Fruit fly (Drosophila melanogaster) whole organism, embryonic: ENCODE data around the gene udt.

ENCODE experiments used
- Atf-2 ChIP-seq: fragments of 200-800 bp; sonication (Bioruptor generic); optimal IDR thresholded peaks from 2 replicates; lab custom pipeline; 2016; ENCODE audit warnings: missing biosample characterization, missing genetic modification characterization
- Bgb ChIP-seq: fragments of 200-800 bp; sonication (Bioruptor generic); IDR thresholded peaks from 2 replicates; pipeline ENCODE4 v1.3.6; 2022; ENCODE audit warnings: missing biosample characterization, missing genetic modification characterization; ENCODE audit not compliant: partially characterized antibody
- CG10654 ChIP-seq: fragments of 200-800 bp; sonication (Bioruptor generic); optimal IDR thresholded peaks from 2 replicates; lab custom pipeline; 2016; ENCODE audit warnings: missing biosample characterization, missing genetic modification characterization
- CG12104 ChIP-seq: fragments of 200-800 bp; sonication (Bioruptor generic); optimal IDR thresholded peaks from 3 replicates; lab custom pipeline; 2016; ENCODE audit warnings: missing biosample characterization, missing genetic modification characterization
- CG1233 ChIP-seq: fragments of 200-800 bp; sonication (Bioruptor generic); optimal IDR thresholded peaks from 4 replicates; lab custom pipeline; 2018; ENCODE audit warnings: missing biosample characterization, mild to moderate bottlenecking, missing genetic modification characterization
- CG13624 ChIP-seq: fragments of 200-800 bp; sonication (Bioruptor generic); optimal IDR thresholded peaks from 2 replicates; lab custom pipeline; 2016; ENCODE audit warnings: missing biosample characterization, missing genetic modification characterization
- CG15514 ChIP-seq: fragments of 200-800 bp; sonication (Bioruptor generic); optimal IDR thresholded peaks from 3 replicates; lab custom pipeline; 2017; ENCODE audit warnings: missing biosample characterization, missing genetic modification characterization, mild to moderate bottlenecking, moderate library complexity, missing genetic modification reagents
- CG15601 ChIP-seq: fragments of 200-800 bp; sonication (Bioruptor generic); optimal IDR thresholded peaks from 3 replicates; lab custom pipeline; 2019; ENCODE audit warnings: missing biosample characterization, mild to moderate bottlenecking, missing genetic modification characterization, moderate library complexity
- CG2199 ChIP-seq: fragments of 200-800 bp; sonication (Bioruptor generic); IDR thresholded peaks from 3 replicates; pipeline ENCODE4 v1.3.6; 2022; ENCODE audit warnings: missing biosample characterization, missing genetic modification characterization
- CG2202 ChIP-seq: fragments of 200-800 bp; sonication (Bioruptor generic); optimal IDR thresholded peaks from 2 replicates; lab custom pipeline; 2018; ENCODE audit warnings: missing biosample characterization, mild to moderate bottlenecking, missing genetic modification characterization
- CG3065 ChIP-seq: fragments of 200-800 bp; sonication (Bioruptor generic); optimal IDR thresholded peaks from 2 replicates; lab custom pipeline; 2016; ENCODE audit warnings: missing biosample characterization, missing genetic modification characterization
- CG32772 ChIP-seq: fragments of 200-800 bp; sonication (Bioruptor generic); IDR thresholded peaks from 2 replicates; pipeline ENCODE4 v1.3.6; 2022; ENCODE audit warnings: missing biosample characterization, missing genetic modification characterization
- CG34224 ChIP-seq: fragments of 200-800 bp; sonication (Bioruptor generic); IDR thresholded peaks from 3 replicates; pipeline ENCODE4 v1.3.6; 2022; ENCODE audit warnings: missing biosample characterization, missing genetic modification characterization; ENCODE audit not compliant: partially characterized antibody
- CG3726 ChIP-seq: fragments of 200-800 bp; sonication (Bioruptor generic); IDR thresholded peaks from 3 replicates; pipeline ENCODE4, ENCODE4 v1.3.6; 2022; ENCODE audit warnings: missing biosample characterization, missing genetic modification characterization
- CG43689 ChIP-seq: fragments of 200-800 bp; sonication (Bioruptor generic); IDR thresholded peaks from 2 replicates; pipeline ENCODE4 v1.3.6; 2022; ENCODE audit warnings: missing biosample characterization, missing genetic modification characterization
- CG4617 ChIP-seq: fragments of 200-800 bp; sonication (Bioruptor generic); optimal IDR thresholded peaks from 3 replicates; lab custom pipeline; 2016; ENCODE audit warnings: missing biosample characterization, missing genetic modification characterization, borderline replicate concordance
- CG6683 ChIP-seq: fragments of 200-800 bp; sonication (Bioruptor generic); optimal IDR thresholded peaks from 2 replicates; lab custom pipeline; 2017; ENCODE audit warnings: missing biosample characterization, mild to moderate bottlenecking, missing genetic modification characterization, missing genetic modification reagents
- CG7745 ChIP-seq: fragments of 200-800 bp; sonication (Bioruptor generic); optimal IDR thresholded peaks from 2 replicates; lab custom pipeline; 2018; ENCODE audit warnings: missing biosample characterization, mild to moderate bottlenecking, missing genetic modification characterization, moderate library complexity
- CG7928 ChIP-seq: fragments of 200-800 bp; sonication (Bioruptor generic); optimal IDR thresholded peaks from 2 replicates; lab custom pipeline; 2017; ENCODE audit warnings: missing biosample characterization, mild to moderate bottlenecking, missing genetic modification characterization
- CG9609 ChIP-seq: fragments of 200-800 bp; sonication (Bioruptor generic); optimal IDR thresholded peaks from 3 replicates; lab custom pipeline; 2016; ENCODE audit warnings: missing biosample characterization, missing genetic modification characterization
- CTCF ChIP-seq: fragments of 200-800 bp; sonication (Bioruptor generic); optimal IDR thresholded peaks from 2 replicates; lab custom pipeline; 2017; ENCODE audit warnings: missing biosample characterization, mild to moderate bottlenecking, missing genetic modification characterization, moderate library complexity
- Camta ChIP-seq: fragments of 200-800 bp; sonication (Bioruptor generic); optimal IDR thresholded peaks from 2 replicates; lab custom pipeline; 2016; ENCODE audit warnings: missing biosample characterization, missing genetic modification characterization
- HLH4C ChIP-seq: fragments of 200-800 bp; sonication (Bioruptor generic); IDR thresholded peaks from 3 replicates; pipeline ENCODE4 v1.3.6; 2022; ENCODE audit warnings: missing biosample characterization, missing genetic modification characterization; ENCODE audit not compliant: partially characterized antibody
- HmgD ChIP-seq: fragments of 200-800 bp; sonication (Bioruptor generic); optimal IDR thresholded peaks from 3 replicates; lab custom pipeline; 2016; ENCODE audit warnings: missing biosample characterization, missing genetic modification characterization
- Hsf ChIP-seq: fragments of 200-800 bp; sonication (Bioruptor generic); optimal IDR thresholded peaks from 3 replicates; lab custom pipeline; 2016; ENCODE audit warnings: missing biosample characterization, missing genetic modification characterization
- Jarid2 ChIP-seq: fragments of 200-800 bp; sonication (Bioruptor generic); optimal IDR thresholded peaks from 3 replicates; lab custom pipeline; 2017; ENCODE audit warnings: mild to moderate bottlenecking, missing biosample characterization, missing genetic modification reagents, missing genetic modification characterization
- Kr ChIP-seq: fragments of 200-800 bp; sonication (Bioruptor generic); optimal IDR thresholded peaks from 2 replicates; lab custom pipeline; 2017; ENCODE audit warnings: missing biosample characterization, mild to moderate bottlenecking, missing genetic modification characterization
- Mrtf ChIP-seq: fragments of 200-800 bp; sonication (Bioruptor generic); IDR thresholded peaks from 3 replicates; pipeline ENCODE4 v1.3.6; 2022; ENCODE audit warnings: missing biosample characterization, missing genetic modification characterization
- Ssrp ChIP-seq: fragments of 200-800 bp; sonication (Bioruptor generic); optimal IDR thresholded peaks from 2 replicates; lab custom pipeline; 2018; ENCODE audit warnings: missing biosample characterization, mild to moderate bottlenecking, missing genetic modification characterization, moderate library complexity
- Xbp1 ChIP-seq: fragments of 200-800 bp; sonication (Bioruptor generic); optimal IDR thresholded peaks from 3 replicates; lab custom pipeline; 2016; ENCODE audit warnings: missing biosample characterization, mild to moderate bottlenecking, missing genetic modification characterization
- bcd ChIP-seq: fragments of 200-800 bp; sonication (Bioruptor generic); optimal IDR thresholded peaks from 2 replicates; lab custom pipeline; 2017; ENCODE audit warnings: missing biosample characterization, mild to moderate bottlenecking, missing genetic modification characterization
- bowl ChIP-seq: fragments of 200-800 bp; sonication (Bioruptor generic); IDR thresholded peaks from 2 replicates; pipeline ENCODE4 v1.3.6; 2022; ENCODE audit warnings: missing biosample characterization, missing genetic modification characterization
- emc ChIP-seq: fragments of 200-800 bp; sonication (Bioruptor generic); optimal IDR thresholded peaks from 2 replicates; lab custom pipeline; 2016; ENCODE audit warnings: missing biosample characterization, missing genetic modification characterization
- esg ChIP-seq: fragments of 200-800 bp; sonication (Bioruptor generic); conservative IDR thresholded peaks from 2 replicates; pipeline ENCODE4 v1.3.6; 2022; ENCODE audit warnings: missing biosample characterization, missing genetic modification characterization
- fu2 ChIP-seq: fragments of 200-800 bp; sonication (Bioruptor generic); optimal IDR thresholded peaks from 2 replicates; lab custom pipeline; 2016; ENCODE audit warnings: missing biosample characterization, missing genetic modification characterization
- hbn ChIP-seq: fragments of 200-800 bp; sonication (Bioruptor generic); IDR thresholded peaks from 2 replicates; pipeline ENCODE4 v1.3.6; 2022; ENCODE audit warnings: missing biosample characterization, missing genetic modification characterization; ENCODE audit not compliant: partially characterized antibody
- inv ChIP-seq: fragments of 200-800 bp; sonication (Bioruptor generic); IDR thresholded peaks from 2 replicates; pipeline ENCODE4 v1.3.6; 2022; ENCODE audit warnings: missing biosample characterization, missing genetic modification characterization; ENCODE audit not compliant: partially characterized antibody
- knrl ChIP-seq: fragments of 200-800 bp; sonication (Bioruptor generic); IDR thresholded peaks from 3 replicates; pipeline ENCODE4 v1.3.6; 2022; ENCODE audit warnings: missing biosample characterization, missing genetic modification characterization; ENCODE audit not compliant: partially characterized antibody
- lilli ChIP-seq: fragments of 200-800 bp; sonication (Bioruptor generic); optimal IDR thresholded peaks from 3 replicates; lab custom pipeline; 2016; ENCODE audit warnings: missing biosample characterization, missing genetic modification characterization
- nmo ChIP-seq: fragments of 200-800 bp; sonication (Bioruptor generic); optimal IDR thresholded peaks from 2 replicates; lab custom pipeline; 2018; ENCODE audit warnings: missing biosample characterization, mild to moderate bottlenecking, missing genetic modification characterization, moderate library complexity
- pan ChIP-seq, 4 experiments: fragments of >200 bp in 3 of 4; fragments of 200-800 bp in 1 of 4; sonication (Bioruptor generic) in 1 of 4; optimal IDR thresholded peaks in 3 of 4; IDR thresholded peaks in 1 of 4; 2 replicates each; pipeline versions ENCODE4 v1.3.6 to Lab custom; 2017 to 2022; ENCODE audit warnings: missing biosample characterization in 2 of 4, missing genetic modification characterization in 2 of 4, mixed read lengths in 1 of 4
- pho ChIP-seq: fragments of 200-800 bp; sonication (Bioruptor generic); optimal IDR thresholded peaks from 2 replicates; lab custom pipeline; 2016; ENCODE audit warnings: missing biosample characterization, missing genetic modification characterization
- prd ChIP-seq, 3 experiments: fragments of >200 bp in 2 of 3; fragments of 200-800 bp in 1 of 3; sonication (Bioruptor generic) in 1 of 3; optimal IDR thresholded peaks in 2 of 3; IDR thresholded peaks in 1 of 3; 2 replicates in 2 of 3; 3 replicates in 1 of 3; pipeline versions ENCODE4 v1.3.6 to Lab custom; 2017 to 2022; ENCODE audit warnings: missing biosample characterization in 1 of 3, missing genetic modification characterization in 1 of 3
- shn ChIP-seq: fragments of 200-800 bp; sonication (Bioruptor generic); optimal IDR thresholded peaks from 3 replicates; lab custom pipeline; 2016; ENCODE audit warnings: missing biosample characterization, missing genetic modification characterization
- stwl ChIP-seq: fragments of 200-800 bp; sonication (Bioruptor generic); optimal IDR thresholded peaks from 3 replicates; lab custom pipeline; 2018; ENCODE audit warnings: missing biosample characterization, mild to moderate bottlenecking, missing genetic modification characterization, moderate library complexity
- sug ChIP-seq: fragments of 200-800 bp; optimal IDR thresholded peaks from 2 replicates; lab custom pipeline; 2019; ENCODE audit warnings: missing biosample characterization, mild to moderate bottlenecking, missing genetic modification characterization, moderate library complexity
- tap ChIP-seq: fragments of 200-800 bp; optimal IDR thresholded peaks from 3 replicates; lab custom pipeline; 2019; ENCODE audit warnings: missing biosample characterization, mild to moderate bottlenecking, missing genetic modification characterization, moderate library complexity
- trem ChIP-seq: fragments of 200-800 bp; optimal IDR thresholded peaks from 3 replicates; lab custom pipeline; 2019; ENCODE audit warnings: missing biosample characterization, mild to moderate bottlenecking, missing genetic modification characterization, moderate library complexity
- ttk ChIP-seq: fragments of 200-800 bp; sonication (Bioruptor generic); IDR thresholded peaks from 2 replicates; pipeline ENCODE4 v2.1.2; 2022; ENCODE audit warnings: missing biosample characterization, missing genetic modification characterization

udt gene

dm6 chr3R:23772808-23773207 is 9.7 kb upstream of the udt start, which contains the start of gene tst (continued):
- TF ChIP-seq hbn (GFP tag; lab: Robert Waterston, UW) (peak; percentile 42), pan (optimal IDR thresholded peaks at IDR 0.05; lab: Kevin White, UChicago) (no peak), pan (GFP tag; optimal IDR thresholded peaks at IDR 0.05 in 1 of 2, IDR thresholded peaks at IDR 0.05 in 1 of 2) (peak in 1 of 2 experiments; percentile 97), sug (tag; lab: Kevin White, UChicago) (peak; percentile 79), stwl (tag; lab: Kevin White, UChicago) (peak; percentile 86), shn (peak; percentile 31), trem (peak; percentile 91), Ssrp (tag; lab: Kevin White, UChicago) (peak; percentile 95), CTCF (no peak), Camta (GFP tag; lab: Kevin White, UChicago) (peak; percentile 32), emc (GFP tag; lab: Kevin White, UChicago) (peak; percentile 3), Hsf (GFP tag; lab: Kevin White, UChicago) (peak; percentile 61), CG6683 (GFP tag; lab: Kevin White, UChicago) (peak; percentile 81), CG10654 (GFP tag; lab: Kevin White, UChicago) (peak; percentile 91), CG7745 (no peak), CG1233 (GFP tag; lab: Kevin White, UChicago) (peak; percentile 86), CG32772 (GFP tag; lab: Robert Waterston, UW) (peak; percentile 99), HmgD (GFP tag; lab: Kevin White, UChicago) (no peak), CG2202 (tag; lab: Kevin White, UChicago) (peak; percentile 78), esg (GFP tag; lab: Robert Waterston, UW) (peak; percentile 96), tap (tag; lab: Kevin White, UChicago) (peak; percentile 84), CG3065 (peak; percentile 83), CG3726 (GFP tag; lab: Robert Waterston, UW) (peak; percentile 97), lilli (GFP tag; lab: Kevin White, UChicago) (peak; percentile 84), inv (GFP tag; lab: Robert Waterston, UW) (no peak), CG12104 (GFP tag; lab: Kevin White, UChicago) (peak; percentile 88), pho (peak; percentile 19), CG15514 (GFP tag; lab: Kevin White, UChicago) (peak; percentile 90), CG9609 (peak; percentile 7), Atf-2 (peak; percentile 31), HLH4C (GFP tag; lab: Robert Waterston, UW) (peak; percentile 43; the same call in 1 of the 3 replicates), Jarid2 (GFP tag; lab: Kevin White, UChicago) (peak; percentile 31), CG15601 (tag; lab: Kevin White, UChicago) (peak; percentile 85), CG2199 (peak; percentile 94), ttk (GFP tag; lab: Robert Waterston, UW) (peak; percentile 98), prd (optimal IDR thresholded peaks at IDR 0.05; lab: Kevin White, UChicago) (no peak), prd (GFP tag; IDR thresholded peaks at IDR 0.05; lab: Robert Waterston, UW) (peak; percentile 99), CG7928 (GFP tag; lab: Kevin White, UChicago) (peak; percentile 62), Xbp1 (GFP tag; lab: Kevin White, UChicago) (peak; percentile 95), Mrtf (GFP tag; lab: Robert Waterston, UW) (peak; percentile 95), CG13624 (GFP tag; lab: Kevin White, UChicago) (peak; percentile 54), bcd (GFP tag; lab: Kevin White, UChicago) (peak; percentile 88), Bgb (GFP tag; lab: Robert Waterston, UW) (0 out of 2 replicates have a peak, but pooled peaks have one; percentile 9), fu2 (GFP tag; lab: Kevin White, UChicago) (peak; percentile 48), Kr (GFP tag; lab: Kevin White, UChicago) (no peak), CG4617 (peak; percentile 89), knrl (GFP tag; lab: Robert Waterston, UW) (peak; percentile 63; the same call in 1 of the 3 replicates), nmo (GFP tag; lab: Kevin White, UChicago) (peak; percentile 95), CG43689 (GFP tag; lab: Robert Waterston, UW) (peak; percentile 88), bowl (GFP tag; lab: Robert Waterston, UW) (peak; percentile 76), CG34224 (GFP tag; lab: Robert Waterston, UW) (peak; percentile 45; the same call in 1 of the 3 replicates)
